Fruit fly (Drosophila melanogaster) S2 (cell line): Measurements from ENCODE around the gene GABA-B-R1.

Source experiments
- CG8478 ChIP-seq: fragments of >200 bp; optimal IDR thresholded peaks from 2 replicates; lab custom pipeline; 2018
- CTCF ChIP-seq, 2 experiments: fragments of >200 bp; optimal IDR thresholded peaks; 2 replicates each; lab custom pipeline; 2018

- TF ChIP-seq CG8478 (lab: Kevin White, UChicago) = no peak
- no peak for TF ChIP-seq CTCF (optimal IDR thresholded peaks at IDR 0.05; lab: Kevin White, UChicago)
These were observed 44.0 kb upstream of the GABA-B-R1 start, which contains the start of gene side-II for dm6 chr2L:14972133-14972532.
